Fruit fly (Drosophila melanogaster): ENCODE data around the gene SP555.
A peak's percentile ranks its signal among the peaks of the same experiment; 100 is the strongest.

DNA sequence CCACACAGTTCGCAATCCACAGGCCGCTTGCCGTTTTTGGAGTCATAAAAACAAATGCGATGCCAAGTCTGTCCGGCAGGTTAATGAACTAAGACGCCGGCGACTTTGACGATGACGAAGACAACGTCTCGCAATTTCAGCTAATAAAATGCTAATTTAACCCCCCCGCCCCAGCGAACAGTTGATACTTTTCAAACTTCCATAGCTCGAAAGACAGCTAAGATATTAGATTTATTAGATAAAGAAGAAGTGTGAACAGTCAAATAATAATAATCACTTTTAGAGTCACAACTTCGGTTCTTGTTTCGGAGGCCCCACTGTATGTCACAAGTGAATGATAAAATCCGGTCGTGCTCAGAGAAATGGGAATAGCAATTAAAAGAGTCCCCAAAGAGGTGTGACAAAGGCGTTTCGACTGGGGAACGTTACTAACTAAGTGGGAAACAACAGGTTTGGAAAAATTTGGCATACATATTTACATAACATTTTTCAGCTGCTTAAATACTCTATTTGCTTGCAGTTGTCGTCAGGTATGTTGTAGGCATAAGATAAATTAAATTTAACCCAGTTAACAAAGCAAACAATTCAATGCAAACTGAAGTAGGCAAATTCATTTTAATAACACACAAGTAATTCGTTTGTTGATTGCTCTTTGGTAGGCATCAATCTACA, 47.2 kb downstream of the SP555 start:
- TF ChIP-seq EcR (GFP tag; optimal IDR thresholded peaks at IDR 0.05) (peak; percentile 5), CG34367 (tag; optimal IDR thresholded peaks at IDR 0.05) (no peak), Pif1B (GFP tag; optimal IDR thresholded peaks at IDR 0.05) (no peak), CG14655 (GFP tag; optimal IDR thresholded peaks at IDR 0.05) (no peak), CG4496 (GFP tag; IDR thresholded peaks at IDR 0.05) (no peak), Pif1A (GFP tag; optimal IDR thresholded peaks at IDR 0.05) (peak; percentile 5), CG10348 (GFP tag; IDR thresholded peaks at IDR 0.05) (no peak), CG17806 (tag; optimal IDR thresholded peaks at IDR 0.05) (no peak), gl (tag; optimal IDR thresholded peaks at IDR 0.05) (no peak), CG32121 (GFP tag; IDR thresholded peaks at IDR 0.05) (peak; percentile 14; the same call in 1 of the 2 replicates), fd96Ca (GFP tag; IDR thresholded peaks at IDR 0.05) (no peak), CG8159 (tag; optimal IDR thresholded peaks at IDR 0.05) (no peak)
